Fruit fly (Drosophila melanogaster) whole organism, wandering third instar larva: ENCODE results near the gene CG46310.
A peak's percentile ranks its signal among the peaks of the same experiment; 100 is the strongest.

Experiments
- Abd-B ChIP-seq: fragments of >200 bp; optimal IDR thresholded peaks from 2 replicates; lab custom pipeline; 2017; ENCODE audit warnings: missing biosample characterization, missing genetic modification characterization
- CG32264 ChIP-seq: fragments of 200-800 bp; sonication (Bioruptor generic); optimal IDR thresholded peaks from 2 replicates; lab custom pipeline; 2016; ENCODE audit warnings: missing biosample characterization, missing genetic modification characterization
- CG9705 ChIP-seq: fragments of 200-800 bp; sonication (Bioruptor generic); optimal IDR thresholded peaks from 2 replicates; lab custom pipeline; 2018; ENCODE audit warnings: missing biosample characterization, mild to moderate bottlenecking, missing genetic modification characterization
- CrebA ChIP-seq: fragments of 200-800 bp; sonication (Bioruptor generic); optimal IDR thresholded peaks from 2 replicates; lab custom pipeline; 2016; ENCODE audit warnings: missing biosample characterization, mild to moderate bottlenecking, missing genetic modification characterization, borderline replicate concordance
- Dfd ChIP-seq: fragments of >200 bp; optimal IDR thresholded peaks from 2 replicates; lab custom pipeline; 2017; ENCODE audit warnings: missing biosample characterization, missing genetic modification characterization
- Dif ChIP-seq: fragments of 200-275, 200-300 bp; sonication (Bioruptor generic); optimal IDR thresholded peaks from 2 replicates; lab custom pipeline; 2018; ENCODE audit warnings: missing biosample characterization, missing genetic modification characterization; ENCODE audit not compliant: partially characterized antibody
- GATAd ChIP-seq: sonication (Bioruptor generic); optimal IDR thresholded peaks from 2 replicates; lab custom pipeline; 2016; ENCODE audit warnings: missing biosample characterization, missing genetic modification characterization
- HLH106 ChIP-seq: fragments of 200-800 bp; optimal IDR thresholded peaks from 3 replicates; lab custom pipeline; 2019; ENCODE audit warnings: missing biosample characterization, mild to moderate bottlenecking, missing genetic modification characterization, moderate library complexity
- Hnf4 ChIP-seq: fragments of 200-800 bp; sonication (Bioruptor generic); optimal IDR thresholded peaks from 2 replicates; lab custom pipeline; 2016; ENCODE audit warnings: missing biosample characterization, mild to moderate bottlenecking, missing genetic modification characterization
- Hr78 ChIP-seq: fragments of >200 bp; optimal IDR thresholded peaks from 2 replicates; lab custom pipeline; 2017; ENCODE audit warnings: missing biosample characterization, missing genetic modification characterization
- Hr83 ChIP-seq: fragments of 200-300 bp; sonication (Bioruptor generic); optimal IDR thresholded peaks from 2 replicates; lab custom pipeline; 2016; ENCODE audit warnings: missing biosample characterization, mild to moderate bottlenecking, missing genetic modification characterization, moderate library complexity; ENCODE audit not compliant: poor library complexity, severe bottlenecking
- Jra ChIP-seq: sonication (Bioruptor generic); optimal IDR thresholded peaks from 2 replicates; lab custom pipeline; 2016; ENCODE audit warnings: missing biosample characterization, missing genetic modification characterization
- Mio ChIP-seq: sonication (Bioruptor generic); optimal IDR thresholded peaks from 2 replicates; lab custom pipeline; 2016; ENCODE audit warnings: missing biosample characterization, missing genetic modification characterization
- Myc ChIP-seq: fragments of >200 bp; optimal IDR thresholded peaks from 2 replicates; lab custom pipeline; 2017
- N ChIP-seq: fragments of >200 bp; optimal IDR thresholded peaks from 2 replicates; lab custom pipeline; 2018; ENCODE audit warnings: missing biosample characterization, missing external identifiers, missing genetic modification characterization
- OdsH ChIP-seq: fragments of 200-800 bp; sonication (Bioruptor generic); optimal IDR thresholded peaks from 2 replicates; lab custom pipeline; 2016; ENCODE audit warnings: missing biosample characterization, mild to moderate bottlenecking, missing genetic modification characterization
- Rel ChIP-seq, 2 experiments: fragments of 200-800 bp; sonication (Bioruptor generic) in 1 of 2; optimal IDR thresholded peaks; 2 replicates in 1 of 2; 3 replicates in 1 of 2; lab custom pipeline; 2016 to 2019; ENCODE audit warnings: mild to moderate bottlenecking in 2 of 2, missing biosample characterization in 2 of 2, missing genetic modification characterization in 2 of 2, moderate library complexity in 1 of 2
- Sp1 ChIP-seq: fragments of 200-800 bp; sonication (Bioruptor generic); optimal IDR thresholded peaks from 3 replicates; lab custom pipeline; 2019; ENCODE audit warnings: missing biosample characterization, mild to moderate bottlenecking, missing genetic modification characterization, moderate library complexity
- Vsx2 ChIP-seq: fragments of 200-300, 225-300 bp; sonication (Bioruptor generic); optimal IDR thresholded peaks from 2 replicates; lab custom pipeline; 2018; ENCODE audit warnings: missing biosample characterization, missing genetic modification characterization; ENCODE audit not compliant: partially characterized antibody
- br ChIP-seq: fragments of 200-800 bp; sonication (Bioruptor generic); optimal IDR thresholded peaks from 2 replicates; lab custom pipeline; 2016; ENCODE audit warnings: missing biosample characterization, missing genetic modification characterization
- brk ChIP-seq: fragments of 200-800 bp; sonication (Bioruptor generic); optimal IDR thresholded peaks from 2 replicates; lab custom pipeline; 2016; ENCODE audit warnings: missing biosample characterization, mild to moderate bottlenecking, missing genetic modification characterization
- dl ChIP-seq, 2 experiments: fragments of 175-275, 200-275 bp in 1 of 2; fragments of 200-275 bp in 1 of 2; sonication (Bioruptor generic); optimal IDR thresholded peaks; lab custom pipeline; 2018; ENCODE audit warnings: mild to moderate bottlenecking in 2 of 2, missing biosample characterization in 2 of 2, missing genetic modification characterization in 2 of 2, moderate library complexity in 2 of 2; ENCODE audit not compliant: partially characterized antibody in 2 of 2, insufficient read depth in 1 of 2
- dmrt93B ChIP-seq: fragments of 200-800 bp; sonication (Bioruptor generic); optimal IDR thresholded peaks from 2 replicates; lab custom pipeline; 2018; ENCODE audit warnings: missing biosample characterization, mild to moderate bottlenecking, missing genetic modification characterization
- dsf ChIP-seq: sonication (Bioruptor generic); optimal IDR thresholded peaks from 2 replicates; lab custom pipeline; 2016; ENCODE audit warnings: missing biosample characterization, missing genetic modification characterization, borderline replicate concordance
- ey ChIP-seq: fragments of 200-800 bp; sonication (Bioruptor generic); optimal IDR thresholded peaks from 2 replicates; lab custom pipeline; 2016; ENCODE audit warnings: missing biosample characterization, missing genetic modification characterization
- foxo ChIP-seq, 2 experiments: fragments of 200-800 bp; sonication (Bioruptor generic); optimal IDR thresholded peaks; 2 replicates in 1 of 2; 3 replicates in 1 of 2; lab custom pipeline; 2016 to 2017; ENCODE audit warnings: missing biosample characterization in 2 of 2, missing genetic modification characterization in 2 of 2
- fru ChIP-seq: fragments of 200-800 bp; sonication (Bioruptor generic); optimal IDR thresholded peaks from 3 replicates; lab custom pipeline; 2016; ENCODE audit warnings: missing biosample characterization, mild to moderate bottlenecking, missing genetic modification characterization
- h ChIP-seq: fragments of 200-800 bp; sonication (Bioruptor generic); optimal IDR thresholded peaks from 3 replicates; lab custom pipeline; 2016; ENCODE audit warnings: missing biosample characterization, mild to moderate bottlenecking, missing genetic modification characterization
- jim ChIP-seq: fragments of 175-275, 200-325 bp; sonication (Bioruptor generic); optimal IDR thresholded peaks from 2 replicates; lab custom pipeline; 2016; ENCODE audit warnings: missing biosample characterization, mild to moderate bottlenecking, missing genetic modification characterization
- lola ChIP-seq: fragments of >200 bp; optimal IDR thresholded peaks from 2 replicates; lab custom pipeline; 2017; ENCODE audit warnings: missing biosample characterization, missing genetic modification characterization
- pan ChIP-seq: fragments of >200 bp; optimal IDR thresholded peaks from 2 replicates; lab custom pipeline; 2017
- psq ChIP-seq: fragments of 200-800 bp; sonication (Bioruptor generic); optimal IDR thresholded peaks from 3 replicates; lab custom pipeline; 2017; ENCODE audit warnings: missing biosample characterization, mild to moderate bottlenecking, missing genetic modification characterization, moderate library complexity
- rgr ChIP-seq: fragments of 200-800 bp; sonication (Bioruptor generic); optimal IDR thresholded peaks from 3 replicates; lab custom pipeline; 2016; ENCODE audit warnings: missing biosample characterization, mild to moderate bottlenecking, missing genetic modification characterization
- sage ChIP-seq: fragments of 200-800 bp; sonication (Bioruptor generic); optimal IDR thresholded peaks from 2 replicates; lab custom pipeline; 2016; ENCODE audit warnings: missing biosample characterization, mild to moderate bottlenecking, missing genetic modification characterization
- sv ChIP-seq: fragments of 200-800 bp; sonication (Bioruptor generic); optimal IDR thresholded peaks from 3 replicates; lab custom pipeline; 2016; ENCODE audit warnings: missing biosample characterization, missing genetic modification characterization
- tai ChIP-seq: sonication (Bioruptor generic); optimal IDR thresholded peaks from 2 replicates; lab custom pipeline; 2016; ENCODE audit warnings: missing biosample characterization, missing genetic modification characterization
- usp ChIP-seq: fragments of >200 bp; optimal IDR thresholded peaks from 2 replicates; lab custom pipeline; 2017; ENCODE audit warnings: missing biosample characterization, missing genetic modification characterization
- woc ChIP-seq: sonication (Bioruptor generic); optimal IDR thresholded peaks from 2 replicates; lab custom pipeline; 2016; ENCODE audit warnings: missing biosample characterization, mild to moderate bottlenecking, missing genetic modification characterization

Gene CG46310

dm6 chr3R:23149021-23149571 lies 24.6 kb upstream of the CG46310 start:
- TF ChIP-seq CG9705 (GFP tag; lab: Kevin White, UChicago) (peak; percentile 59), dsf (no peak), Hr78 (GFP tag; lab: Kevin White, UChicago) (no peak), sv (GFP tag; lab: Kevin White, UChicago) (no peak), rgr (GFP tag; lab: Kevin White, UChicago) (peak; percentile 83), tai (GFP tag; lab: Kevin White, UChicago) (peak; percentile 47), h (GFP tag; lab: Kevin White, UChicago) (peak; percentile 77), Jra (GFP tag; lab: Kevin White, UChicago) (no peak), Abd-B (GFP tag; lab: Kevin White, UChicago) (no peak), ey (GFP tag; lab: Kevin White, UChicago) (peak; percentile 55), HLH106 (peak; percentile 83), lola (GFP tag; lab: Kevin White, UChicago) (no peak), dl (GFP tag; optimal IDR thresholded peaks at IDR 0.05; lab: Kevin White, UChicago; ENCODE audit: insufficient read depth in 1 of 2, partially characterized antibody in 2 of 2) (no peak), N (GFP tag; lab: Kevin White, UChicago) (no peak), usp (no peak), psq (GFP tag; lab: Kevin White, UChicago) (peak; percentile 90), Dif (no peak), GATAd (GFP tag; lab: Kevin White, UChicago) (peak; percentile 34), dmrt93B (GFP tag; lab: Kevin White, UChicago) (peak; percentile 78), Hnf4 (GFP tag; lab: Kevin White, UChicago) (peak; percentile 51), CG32264 (no peak), Rel (GFP tag; optimal IDR thresholded peaks at IDR 0.05; lab: Kevin White, UChicago) (peak; percentile 36), Rel (tag; optimal IDR thresholded peaks at IDR 0.05; lab: Kevin White, UChicago) (peak; percentile 57), jim (GFP tag; lab: Kevin White, UChicago) (no peak), Sp1 (GFP tag; lab: Kevin White, UChicago) (peak; percentile 88), Hr83 (GFP tag; lab: Kevin White, UChicago) (no peak), Mio (GFP tag; lab: Kevin White, UChicago) (no peak), br (GFP tag; lab: Kevin White, UChicago) (peak; percentile 69), Vsx2 (GFP tag; lab: Kevin White, UChicago) (no peak), pan (lab: Kevin White, UChicago) (no peak), CrebA (GFP tag; lab: Kevin White, UChicago) (peak; percentile 2), fru (peak; percentile 73), OdsH (GFP tag; lab: Kevin White, UChicago) (peak; percentile 76), woc (GFP tag; lab: Kevin White, UChicago) (no peak), Myc (lab: Kevin White, UChicago) (no peak), foxo (GFP tag; optimal IDR thresholded peaks at IDR 0.05; lab: Kevin White, UChicago) (peak in 1 of 2 experiments; percentile 78), sage (GFP tag; lab: Kevin White, UChicago) (peak; percentile 22), Dfd (GFP tag; lab: Kevin White, UChicago) (no peak), brk (no peak)

dm6 chr3R:23156347-23156864 lies 17.3 kb upstream of the CG46310 start:
- TF ChIP-seq foxo (GFP tag; optimal IDR thresholded peaks at IDR 0.05; lab: Kevin White, UChicago) (no peak), h (GFP tag; lab: Kevin White, UChicago) (no peak), dl (GFP tag; optimal IDR thresholded peaks at IDR 0.05; lab: Kevin White, UChicago; ENCODE audit: insufficient read depth in 1 of 2, partially characterized antibody in 2 of 2) (no peak), Dfd (GFP tag; lab: Kevin White, UChicago) (no peak), Hnf4 (GFP tag; lab: Kevin White, UChicago) (no peak), Hr83 (GFP tag; lab: Kevin White, UChicago) (no peak), Vsx2 (GFP tag; lab: Kevin White, UChicago) (no peak), lola (GFP tag; lab: Kevin White, UChicago) (no peak)
